Worm (Caenorhabditis elegans) whole organism, young adult: ENCODE results near the gene him-3.

ENCODE experiments used
- B0261.1 ChIP-seq: sonication (generic microtip); optimal IDR thresholded peaks from 2 replicates; lab custom pipeline; 2016; ENCODE audit warnings: mild to moderate bottlenecking, missing genetic modification characterization, moderate library complexity, missing compliant biosample characterization
- D2030.7 ChIP-seq: fragments of 200-800 bp; sonication (Bioruptor generic); IDR thresholded peaks from 2 replicates; pipeline ENCODE4 v1.3.6; 2022; ENCODE audit warnings: missing genetic modification reagents, missing genetic modification characterization, missing compliant biosample characterization
- F10E7.11 ChIP-seq: sonication (generic microtip); optimal IDR thresholded peaks from 2 replicates; lab custom pipeline; 2017; ENCODE audit warnings: mild to moderate bottlenecking, missing genetic modification characterization, moderate library complexity, missing compliant biosample characterization
- F22D6.2 ChIP-seq: sonication (generic microtip); optimal IDR thresholded peaks from 2 replicates; lab custom pipeline; 2016; ENCODE audit warnings: mild to moderate bottlenecking, missing genetic modification characterization, missing compliant biosample characterization
- F33H1.4 ChIP-seq: fragments of 200-800 bp; sonication (Bioruptor generic); IDR thresholded peaks from 2 replicates; pipeline ENCODE4 v1.3.6; 2022; ENCODE audit warnings: missing genetic modification reagents, missing genetic modification characterization, missing compliant biosample characterization
- F37B4.10 ChIP-seq: fragments of 200-800 bp; sonication (Bioruptor generic); IDR thresholded peaks from 2 replicates; pipeline ENCODE4 v1.3.6; 2022; ENCODE audit warnings: missing genetic modification characterization, missing compliant biosample characterization
- F39B2.1 ChIP-seq: fragments of 200-800 bp; sonication (Bioruptor generic); IDR thresholded peaks from 2 replicates; pipeline ENCODE4 v1.3.6; 2022; ENCODE audit warnings: missing genetic modification reagents, missing genetic modification characterization, missing compliant biosample characterization
- F49E8.2 ChIP-seq: sonication (generic microtip); optimal IDR thresholded peaks from 3 replicates; lab custom pipeline; 2017; ENCODE audit warnings: missing genetic modification characterization, mild to moderate bottlenecking, missing compliant biosample characterization, antibody characterized with exemption, moderate library complexity; ENCODE audit not compliant: insufficient read depth
- F52B5.7 ChIP-seq: sonication (generic microtip); optimal IDR thresholded peaks from 2 replicates; lab custom pipeline; 2016; ENCODE audit warnings: mild to moderate bottlenecking, missing genetic modification characterization, missing compliant biosample characterization
- F55B11.4 ChIP-seq: sonication (generic microtip); optimal IDR thresholded peaks from 2 replicates; lab custom pipeline; 2016; ENCODE audit warnings: missing compliant biosample characterization, missing genetic modification characterization, borderline replicate concordance; ENCODE audit not compliant: insufficient read depth
- F57A8.1 ChIP-seq: fragments of 200-800 bp; sonication (Bioruptor generic); optimal IDR thresholded peaks from 2 replicates; lab custom pipeline; 2018; ENCODE audit warnings: mild to moderate bottlenecking, missing genetic modification characterization, moderate library complexity, missing compliant biosample characterization
- F57C9.4 ChIP-seq: sonication (generic microtip); optimal IDR thresholded peaks from 2 replicates; lab custom pipeline; 2017; ENCODE audit warnings: mild to moderate bottlenecking, missing genetic modification characterization, missing compliant biosample characterization
- Y53F4B.3 ChIP-seq: fragments of 200-800 bp; sonication (Bioruptor generic); IDR thresholded peaks from 2 replicates; pipeline ENCODE4 v1.3.6; 2022; ENCODE audit warnings: missing genetic modification reagents, missing genetic modification characterization, missing compliant biosample characterization
- Y95B8A.8 ChIP-seq: fragments of 200-800 bp; sonication (Bioruptor generic); IDR thresholded peaks from 2 replicates; pipeline ENCODE4 v1.3.6; 2022; ENCODE audit warnings: missing genetic modification reagents, missing genetic modification characterization, missing compliant biosample characterization
- akir-1 ChIP-seq: fragments of 200-800 bp; sonication (Bioruptor generic); optimal IDR thresholded peaks from 2 replicates; lab custom pipeline; 2018; ENCODE audit warnings: mild to moderate bottlenecking, missing genetic modification characterization, moderate library complexity, missing compliant biosample characterization
- attf-3 ChIP-seq: fragments of 200-800 bp; sonication (Bioruptor generic); conservative IDR thresholded peaks from 2 replicates; pipeline ENCODE4 v1.3.6; 2022; ENCODE audit warnings: missing genetic modification reagents, missing genetic modification characterization, missing compliant biosample characterization
- attf-5 ChIP-seq: fragments of 200-800 bp; sonication (Bioruptor generic); optimal IDR thresholded peaks from 2 replicates; lab custom pipeline; 2018; ENCODE audit warnings: mild to moderate bottlenecking, missing genetic modification characterization, missing compliant biosample characterization
- ceh-27 ChIP-seq: fragments of 200-800 bp; sonication (Bioruptor generic); optimal IDR thresholded peaks from 2 replicates; lab custom pipeline; 2018; ENCODE audit warnings: mild to moderate bottlenecking, missing genetic modification characterization, moderate library complexity, missing compliant biosample characterization
- chd-7 ChIP-seq: sonication (generic microtip); optimal IDR thresholded peaks from 2 replicates; lab custom pipeline; 2016; ENCODE audit warnings: mild to moderate bottlenecking, missing genetic modification characterization, moderate library complexity, missing compliant biosample characterization
- dpff-1 ChIP-seq: sonication (generic microtip); optimal IDR thresholded peaks from 2 replicates; lab custom pipeline; 2017; ENCODE audit warnings: mild to moderate bottlenecking, missing genetic modification characterization, missing compliant biosample characterization
- dpl-1 ChIP-seq: fragments of 150-350 bp; optimal IDR thresholded peaks from 2 replicates; lab custom pipeline; 2014; ENCODE audit warnings: missing biosample characterization, missing genetic modification reagents, missing genetic modification characterization
- efl-1 ChIP-seq: fragments of 150-350 bp; optimal IDR thresholded peaks from 2 replicates; lab custom pipeline; 2014; ENCODE audit warnings: missing biosample characterization, missing genetic modification reagents, missing genetic modification characterization
- egl-44 ChIP-seq: fragments of 200-800 bp; sonication (Bioruptor generic); IDR thresholded peaks from 2 replicates; pipeline ENCODE4 v1.3.6; 2022; ENCODE audit warnings: missing genetic modification reagents, missing genetic modification characterization, missing compliant biosample characterization
- hrde-1 ChIP-seq: sonication (generic microtip); optimal IDR thresholded peaks from 2 replicates; lab custom pipeline; 2016; ENCODE audit warnings: missing genetic modification characterization, mild to moderate bottlenecking, missing compliant biosample characterization, moderate library complexity, missing genotype, missing genetic modification reagents, borderline replicate concordance
- let-607 ChIP-seq, 2 experiments: fragments of 200-800 bp in 1 of 2; sonication (Bioruptor generic) in 1 of 2; sonication (generic microtip) in 1 of 2; optimal IDR thresholded peaks; 2 replicates each; lab custom pipeline; 2016 to 2018; ENCODE audit warnings: mild to moderate bottlenecking in 2 of 2, missing compliant biosample characterization in 2 of 2, missing genetic modification characterization in 2 of 2, moderate library complexity in 2 of 2, missing genotype in 1 of 2
- lin-40 ChIP-seq: sonication (generic microtip); optimal IDR thresholded peaks from 2 replicates; lab custom pipeline; 2016; ENCODE audit warnings: missing genetic modification characterization, mild to moderate bottlenecking, missing compliant biosample characterization, missing genotype, missing genetic modification reagents
- madf-6 ChIP-seq: fragments of 200-800 bp; sonication (Bioruptor generic); IDR thresholded peaks from 2 replicates; pipeline ENCODE4 v1.3.6; 2022; ENCODE audit warnings: missing genetic modification reagents, missing genetic modification characterization, missing compliant biosample characterization
- nhr-27 ChIP-seq: fragments of 200-800 bp; sonication (Bioruptor generic); optimal IDR thresholded peaks from 2 replicates; lab custom pipeline; 2018; ENCODE audit warnings: mild to moderate bottlenecking, missing genetic modification characterization, moderate library complexity, missing compliant biosample characterization
- nhr-80 ChIP-seq: sonication (generic microtip); optimal IDR thresholded peaks from 2 replicates; lab custom pipeline; 2016; ENCODE audit warnings: missing genetic modification characterization, missing compliant biosample characterization
- nhr-90 ChIP-seq: sonication (generic microtip); optimal IDR thresholded peaks from 2 replicates; lab custom pipeline; 2016; ENCODE audit warnings: missing genotype, mild to moderate bottlenecking, missing genetic modification characterization, missing compliant biosample characterization
- rcor-1 ChIP-seq: fragments of 200-800 bp; sonication (Bioruptor generic); IDR thresholded peaks from 2 replicates; pipeline ENCODE4 v1.3.6; 2022; ENCODE audit warnings: missing genetic modification reagents, missing genetic modification characterization, missing compliant biosample characterization
- rpc-1 ChIP-seq, 2 experiments: fragments of 150-350 bp in 1 of 2; sonication (generic microtip) in 1 of 2; optimal IDR thresholded peaks; 2 replicates each; lab custom pipeline; 2014 to 2018; ENCODE audit warnings: missing biosample characterization in 1 of 2, missing genetic modification characterization in 1 of 2, missing genetic modification reagents in 1 of 2, missing genotype in 1 of 2
- sdz-38 ChIP-seq: sonication (generic microtip); optimal IDR thresholded peaks from 2 replicates; lab custom pipeline; 2016; ENCODE audit warnings: missing genotype, missing genetic modification characterization, missing compliant biosample characterization
- sea-2 ChIP-seq: fragments of 200-800 bp; sonication (Bioruptor generic); IDR thresholded peaks from 2 replicates; pipeline ENCODE4 v1.3.6; 2022; ENCODE audit warnings: missing genetic modification characterization, missing compliant biosample characterization
- snpc-4 ChIP-seq, 5 experiments: fragments of 150-350 bp in 1 of 5; sonication (generic microtip) in 4 of 5; optimal IDR thresholded peaks; 2 replicates each; lab custom pipeline; 2014 to 2018; ENCODE audit warnings: missing genetic modification characterization in 5 of 5, missing biosample characterization in 3 of 5, antibody characterized with exemption in 2 of 5, mild to moderate bottlenecking in 2 of 5, missing compliant biosample characterization in 2 of 5, missing genotype in 2 of 5, moderate library complexity in 2 of 5, missing genetic modification reagents in 1 of 5

him-3 gene

ce11 chrIV:6977089-6977558 lies at the start of gene him-3, which contains the start of gene pgl-1:
Gene him-3 (plus strand): TSS chrIV:6977508.
Gene pgl-1 (minus strand): TSS chrIV:6977318.
- TF ChIP-seq F37B4.10 (no peak), madf-6 (peak; percentile 52), B0261.1 (no peak), sea-2 (GFP tag; lab: Robert Waterston, UW) (no peak), F55B11.4 (tag; lab: Kevin White, UChicago) (no peak), efl-1 (GFP tag; lab: Kevin White, UChicago) (peak; percentile 56), Y95B8A.8 (GFP tag; lab: Robert Waterston, UW) (no peak), snpc-4 (GFP tag; optimal IDR thresholded peaks at IDR 0.05; lab: Kevin White, UChicago) (no peak), snpc-4 (tag; optimal IDR thresholded peaks at IDR 0.05; lab: Kevin White, UChicago) (peak in 2 of 4 experiments; percentile 9 to 17), F39B2.1 (GFP tag; lab: Robert Waterston, UW) (no peak), egl-44 (GFP tag; lab: Robert Waterston, UW) (no peak), chd-7 (tag; lab: Kevin White, UChicago) (no peak), F33H1.4 (GFP tag; lab: Robert Waterston, UW) (peak; percentile 72)

ce11 chrIV:6928417-6928816 lies 48.9 kb upstream of the him-3 start, which contains the start of gene cest-6:
Gene cest-6 (minus strand): TSS chrIV:6928517.
- TF ChIP-seq akir-1 (GFP tag; lab: Kevin White, UChicago) (no peak), rpc-1 (optimal IDR thresholded peaks at IDR 0.05; lab: Kevin White, UChicago) (no peak), rpc-1 (tag; optimal IDR thresholded peaks at IDR 0.05; lab: Kevin White, UChicago) (no peak), F49E8.2 (tag; lab: Kevin White, UChicago) (no peak), attf-5 (GFP tag; lab: Kevin White, UChicago) (no peak), Y95B8A.8 (GFP tag; lab: Robert Waterston, UW) (no peak), Y53F4B.3 (GFP tag; lab: Robert Waterston, UW) (no peak), lin-40 (tag; lab: Kevin White, UChicago) (no peak), D2030.7 (GFP tag; lab: Robert Waterston, UW) (no peak), F57C9.4 (no peak), sdz-38 (tag; lab: Kevin White, UChicago) (no peak), F57A8.1 (GFP tag; lab: Kevin White, UChicago) (no peak), nhr-90 (tag; lab: Kevin White, UChicago) (no peak)
- TF ChIP-seq, all 124 proteins: peak for 0

ce11 chrIV:6937548-6937947 lies 39.8 kb upstream of the him-3 start, which contains the start of gene npr-12:
Gene npr-12 (minus strand): TSS chrIV:6937648.
- TF ChIP-seq F52B5.7 (tag; lab: Kevin White, UChicago) (no peak), hrde-1 (tag; lab: Kevin White, UChicago) (no peak), attf-5 (GFP tag; lab: Kevin White, UChicago) (no peak)

ce11 chrIV:6941101-6941500 lies 36.2 kb upstream of the him-3 start:
- no peak for TF ChIP-seq ceh-27 (GFP tag; lab: Kevin White, UChicago)
- no peak for TF ChIP-seq let-607 (tag; optimal IDR thresholded peaks at IDR 0.05; lab: Kevin White, UChicago)
- TF ChIP-seq lin-40 (tag; lab: Kevin White, UChicago) = no peak
- no peak for TF ChIP-seq dpl-1 (GFP tag; lab: Kevin White, UChicago)
- no peak for TF ChIP-seq F10E7.11 (tag; lab: Kevin White, UChicago)
- TF ChIP-seq F22D6.2 = no peak
- no peak for TF ChIP-seq rcor-1 (GFP tag; lab: Robert Waterston, UW)
- TF ChIP-seq dpff-1 (tag; lab: Kevin White, UChicago) = no peak
- no peak for TF ChIP-seq attf-3
- TF ChIP-seq nhr-80 (tag; lab: Kevin White, UChicago) = no peak
- no peak for TF ChIP-seq nhr-27 (tag; lab: Kevin White, UChicago)
